Fruit fly (Drosophila melanogaster): ENCODE measurements around the gene pan.

Gene pan

dm6 chr4:68184-68948, 760 bp upstream of the pan start:
- TF ChIP-seq Mio (GFP tag; optimal IDR thresholded peaks at IDR 0.05) (no peak), Hr83 (GFP tag; optimal IDR thresholded peaks at IDR 0.05; ENCODE audit: poor library complexity, severe bottlenecking) (no peak), tai (GFP tag; optimal IDR thresholded peaks at IDR 0.05) (no peak), ey (GFP tag; optimal IDR thresholded peaks at IDR 0.05) (no peak), CG32264 (GFP tag; optimal IDR thresholded peaks at IDR 0.05) (no peak), Rel (GFP tag; optimal IDR thresholded peaks at IDR 0.05) (no peak), Rel (tag; optimal IDR thresholded peaks at IDR 0.05) (peak; percentile 99), sage (GFP tag; optimal IDR thresholded peaks at IDR 0.05) (no peak), Myc (optimal IDR thresholded peaks at IDR 0.05) (peak; percentile 92), jim (GFP tag; optimal IDR thresholded peaks at IDR 0.05) (no peak), Hnf4 (GFP tag; optimal IDR thresholded peaks at IDR 0.05) (no peak), OdsH (GFP tag; optimal IDR thresholded peaks at IDR 0.05) (no peak), HLH106 (tag; optimal IDR thresholded peaks at IDR 0.05) (no peak), br (GFP tag; optimal IDR thresholded peaks at IDR 0.05) (no peak)

- TF ChIP-seq lola (GFP tag; optimal IDR thresholded peaks at IDR 0.05) (no peak), CG32264 (GFP tag; optimal IDR thresholded peaks at IDR 0.05) (no peak), dl (GFP tag; optimal IDR thresholded peaks at IDR 0.05; ENCODE audit: insufficient read depth in 1 of 2, partially characterized antibody in 2 of 2) (no peak), usp (GFP tag; optimal IDR thresholded peaks at IDR 0.05) (no peak), Hr78 (GFP tag; optimal IDR thresholded peaks at IDR 0.05) (no peak)
Observed at dm6 chr4:70127-70904, 1.2 kb downstream of the pan start.

dm6 chr4:76157-76556, 7.0 kb downstream of the pan start:
- no peak for TF ChIP-seq HLH106 (tag; optimal IDR thresholded peaks at IDR 0.05)
- no peak for TF ChIP-seq Abd-B (GFP tag; optimal IDR thresholded peaks at IDR 0.05)
- TF ChIP-seq sage (GFP tag; optimal IDR thresholded peaks at IDR 0.05) = no peak
- no peak for TF ChIP-seq Jra (GFP tag; optimal IDR thresholded peaks at IDR 0.05)
- TF ChIP-seq woc (GFP tag; optimal IDR thresholded peaks at IDR 0.05) = no peak
- TF ChIP-seq brk (GFP tag; optimal IDR thresholded peaks at IDR 0.05) = no peak
- no peak for TF ChIP-seq Dif (GFP tag; optimal IDR thresholded peaks at IDR 0.05; ENCODE audit: partially characterized antibody)
- no peak for TF ChIP-seq N (GFP tag; optimal IDR thresholded peaks at IDR 0.05)
- no peak for TF ChIP-seq Mio (GFP tag; optimal IDR thresholded peaks at IDR 0.05)
- TF ChIP-seq jim (GFP tag; optimal IDR thresholded peaks at IDR 0.05) = no peak
- no peak for TF ChIP-seq pan (optimal IDR thresholded peaks at IDR 0.05)

DNA sequence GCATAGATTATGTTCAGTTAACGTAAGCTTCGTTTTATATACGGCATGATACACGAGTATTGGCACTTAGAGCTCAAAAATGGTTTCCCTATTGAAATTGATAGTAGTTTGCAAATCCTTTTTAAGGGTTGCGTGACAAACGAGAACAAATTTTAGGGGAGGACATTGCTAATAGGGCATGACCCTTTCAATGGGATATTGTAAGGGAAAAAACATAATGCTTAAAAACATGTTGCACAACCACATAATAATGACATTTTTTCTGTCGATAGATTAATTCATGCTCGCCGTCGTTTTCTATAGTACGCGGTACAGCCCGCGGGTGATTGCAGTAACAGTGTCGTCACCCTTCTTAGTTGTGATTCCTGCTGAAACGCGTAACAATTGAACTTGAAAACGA, 15.7 kb downstream of the pan start:
- TF ChIP-seq jim (GFP tag; optimal IDR thresholded peaks at IDR 0.05) (no peak), woc (GFP tag; optimal IDR thresholded peaks at IDR 0.05) (no peak), N (GFP tag; optimal IDR thresholded peaks at IDR 0.05) (no peak), Abd-B (GFP tag; optimal IDR thresholded peaks at IDR 0.05) (no peak), Myc (optimal IDR thresholded peaks at IDR 0.05) (no peak), Mio (GFP tag; optimal IDR thresholded peaks at IDR 0.05) (no peak), ey (GFP tag; optimal IDR thresholded peaks at IDR 0.05) (no peak), dl (GFP tag; optimal IDR thresholded peaks at IDR 0.05; ENCODE audit: insufficient read depth in 1 of 2, partially characterized antibody in 2 of 2) (no peak), h (GFP tag; optimal IDR thresholded peaks at IDR 0.05) (no peak), rgr (GFP tag; optimal IDR thresholded peaks at IDR 0.05) (no peak), Dfd (GFP tag; optimal IDR thresholded peaks at IDR 0.05) (no peak), lola (GFP tag; optimal IDR thresholded peaks at IDR 0.05) (no peak), Hr83 (GFP tag; optimal IDR thresholded peaks at IDR 0.05; ENCODE audit: poor library complexity, severe bottlenecking) (no peak), psq (GFP tag; optimal IDR thresholded peaks at IDR 0.05) (no peak), pan (optimal IDR thresholded peaks at IDR 0.05) (no peak), Dif (GFP tag; optimal IDR thresholded peaks at IDR 0.05; ENCODE audit: partially characterized antibody) (no peak), sv (GFP tag; optimal IDR thresholded peaks at IDR 0.05) (no peak), foxo (GFP tag; optimal IDR thresholded peaks at IDR 0.05) (no peak), usp (GFP tag; optimal IDR thresholded peaks at IDR 0.05) (no peak)

Data from whole organism, wandering third instar larva.